Worm (Caenorhabditis elegans): Measurements from ENCODE around the gene gba-2.

- TF ChIP-seq tbx-2 (tag; optimal IDR thresholded peaks at IDR 0.05) (no peak), nhr-76 (tag; optimal IDR thresholded peaks at IDR 0.05) (no peak), nhr-11 (tag; optimal IDR thresholded peaks at IDR 0.05) (no peak), unc-130 (tag; optimal IDR thresholded peaks at IDR 0.05) (no peak)
Observed at ce11 chrII:2140817-2141216, 45.4 kb downstream of the gba-2 start, which contains the start of gene C40A11.3.

All from whole organism, L1 larva.